Worm (Caenorhabditis elegans): ENCODE data around the gene F23F1.10.

F23F1.10 gene

ce11 chrII:68757-69156, 27.0 kb upstream of the F23F1.10 start:
- TF ChIP-seq ref-1 (GFP tag; conservative IDR thresholded peaks at IDR 0.05) (no peak), ztf-23 (GFP tag; IDR thresholded peaks at IDR 0.05) (no peak), ztf-29 (GFP tag; IDR thresholded peaks at IDR 0.05) (no peak), klf-2 (GFP tag; conservative IDR thresholded peaks at IDR 0.05) (no peak), cog-1 (tag; optimal IDR thresholded peaks at IDR 0.05) (no peak), med-1 (GFP tag; optimal IDR thresholded peaks at IDR 0.05; ENCODE audit: insufficient read depth) (no peak), tab-1 (GFP tag; IDR thresholded peaks at IDR 0.05) (no peak), T22C8.4 (GFP tag; IDR thresholded peaks at IDR 0.05) (no peak), flt-1 (GFP tag; IDR thresholded peaks at IDR 0.05) (no peak)

- TF ChIP-seq ztf-23 (GFP tag; IDR thresholded peaks at IDR 0.05) (no peak), ref-1 (GFP tag; conservative IDR thresholded peaks at IDR 0.05) (no peak), tab-1 (GFP tag; IDR thresholded peaks at IDR 0.05) (no peak), med-1 (GFP tag; optimal IDR thresholded peaks at IDR 0.05; ENCODE audit: insufficient read depth) (no peak), ztf-29 (GFP tag; IDR thresholded peaks at IDR 0.05) (no peak), cog-1 (tag; optimal IDR thresholded peaks at IDR 0.05) (no peak), klf-2 (GFP tag; conservative IDR thresholded peaks at IDR 0.05) (no peak), T22C8.4 (GFP tag; IDR thresholded peaks at IDR 0.05) (no peak), flt-1 (GFP tag; IDR thresholded peaks at IDR 0.05) (no peak)
Observed at ce11 chrII:67663-68062, 25.9 kb upstream of the F23F1.10 start.

ce11 chrII:66322-66721, 24.5 kb upstream of the F23F1.10 start:
- TF ChIP-seq cog-1 (tag; optimal IDR thresholded peaks at IDR 0.05) (peak; percentile 90), flt-1 (GFP tag; IDR thresholded peaks at IDR 0.05) (peak; percentile 62; the same call in 1 of the 2 replicates), ztf-29 (GFP tag; IDR thresholded peaks at IDR 0.05) (no peak)

ce11 chrII:65484-65883, 23.7 kb upstream of the F23F1.10 start:
- TF ChIP-seq klf-2 (GFP tag; conservative IDR thresholded peaks at IDR 0.05) (no peak), ztf-23 (GFP tag; IDR thresholded peaks at IDR 0.05) (no peak), flt-1 (GFP tag; IDR thresholded peaks at IDR 0.05) (no peak), tab-1 (GFP tag; IDR thresholded peaks at IDR 0.05) (no peak), med-1 (GFP tag; optimal IDR thresholded peaks at IDR 0.05; ENCODE audit: insufficient read depth) (no peak), T22C8.4 (GFP tag; IDR thresholded peaks at IDR 0.05) (no peak), ref-1 (GFP tag; conservative IDR thresholded peaks at IDR 0.05) (no peak), cog-1 (tag; optimal IDR thresholded peaks at IDR 0.05) (no peak), ztf-29 (GFP tag; IDR thresholded peaks at IDR 0.05) (no peak)

- TF ChIP-seq med-1 (GFP tag; optimal IDR thresholded peaks at IDR 0.05; ENCODE audit: insufficient read depth) (no peak), T22C8.4 (GFP tag; IDR thresholded peaks at IDR 0.05) (no peak), klf-2 (GFP tag; conservative IDR thresholded peaks at IDR 0.05) (no peak), cog-1 (tag; optimal IDR thresholded peaks at IDR 0.05) (no peak), ztf-29 (GFP tag; IDR thresholded peaks at IDR 0.05) (no peak), ztf-23 (GFP tag; IDR thresholded peaks at IDR 0.05) (no peak), ref-1 (GFP tag; conservative IDR thresholded peaks at IDR 0.05) (no peak), flt-1 (GFP tag; IDR thresholded peaks at IDR 0.05) (no peak), tab-1 (GFP tag; IDR thresholded peaks at IDR 0.05) (no peak)
Observed at ce11 chrII:61013-61412, 19.2 kb upstream of the F23F1.10 start, which contains the start of gene C23H3.2. Gene C23H3.2, plus strand, starts transcription at chrII:61313.

- TF ChIP-seq ref-1 (GFP tag; conservative IDR thresholded peaks at IDR 0.05) (no peak), klf-2 (GFP tag; conservative IDR thresholded peaks at IDR 0.05) (no peak), tab-1 (GFP tag; IDR thresholded peaks at IDR 0.05) (no peak), cog-1 (tag; optimal IDR thresholded peaks at IDR 0.05) (no peak), flt-1 (GFP tag; IDR thresholded peaks at IDR 0.05) (no peak), ztf-23 (GFP tag; IDR thresholded peaks at IDR 0.05) (no peak), med-1 (GFP tag; optimal IDR thresholded peaks at IDR 0.05; ENCODE audit: insufficient read depth) (no peak), T22C8.4 (GFP tag; IDR thresholded peaks at IDR 0.05) (no peak), ztf-29 (GFP tag; IDR thresholded peaks at IDR 0.05) (no peak)
Observed at ce11 chrII:60049-60448, 18.3 kb upstream of the F23F1.10 start.

ce11 chrII:57873-58272, 16.1 kb upstream of the F23F1.10 start:
- TF ChIP-seq cog-1 (tag; optimal IDR thresholded peaks at IDR 0.05) (no peak), ztf-23 (GFP tag; IDR thresholded peaks at IDR 0.05) (no peak), med-1 (GFP tag; optimal IDR thresholded peaks at IDR 0.05; ENCODE audit: insufficient read depth) (no peak), ztf-29 (GFP tag; IDR thresholded peaks at IDR 0.05) (no peak), ref-1 (GFP tag; conservative IDR thresholded peaks at IDR 0.05) (no peak), klf-2 (GFP tag; conservative IDR thresholded peaks at IDR 0.05) (no peak)

ce11 chrII:57370-57769, 15.6 kb upstream of the F23F1.10 start, which contains the start of gene ascc-1:
Gene ascc-1, plus strand, starts transcription at chrII:57670.
- TF ChIP-seq tab-1 (GFP tag; IDR thresholded peaks at IDR 0.05): no peak
- TF ChIP-seq flt-1 (GFP tag; IDR thresholded peaks at IDR 0.05): no peak
- TF ChIP-seq cog-1 (tag; optimal IDR thresholded peaks at IDR 0.05): no peak
- no peak for TF ChIP-seq med-1 (GFP tag; optimal IDR thresholded peaks at IDR 0.05; ENCODE audit: insufficient read depth)
- no peak for TF ChIP-seq klf-2 (GFP tag; conservative IDR thresholded peaks at IDR 0.05)
- no peak for TF ChIP-seq ztf-23 (GFP tag; IDR thresholded peaks at IDR 0.05)
- TF ChIP-seq ztf-29 (GFP tag; IDR thresholded peaks at IDR 0.05): no peak
- no peak for TF ChIP-seq ref-1 (GFP tag; conservative IDR thresholded peaks at IDR 0.05)
- TF ChIP-seq T22C8.4 (GFP tag; IDR thresholded peaks at IDR 0.05): no peak

ce11 chrII:55204-55603, 13.4 kb upstream of the F23F1.10 start, which contains the start of gene tre-5:
Gene tre-5, minus strand, starts transcription at chrII:55304.
- TF ChIP-seq ztf-29 (GFP tag; IDR thresholded peaks at IDR 0.05) (no peak), ztf-23 (GFP tag; IDR thresholded peaks at IDR 0.05) (no peak), T22C8.4 (GFP tag; IDR thresholded peaks at IDR 0.05) (no peak), tab-1 (GFP tag; IDR thresholded peaks at IDR 0.05) (no peak), cog-1 (tag; optimal IDR thresholded peaks at IDR 0.05) (no peak)

ce11 chrII:51352-51751, 9.6 kb upstream of the F23F1.10 start, which contains the start of gene sptl-1:
Gene sptl-1, plus strand, starts transcription at chrII:51652.
- TF ChIP-seq med-1 (GFP tag; optimal IDR thresholded peaks at IDR 0.05; ENCODE audit: insufficient read depth): no peak
- no peak for TF ChIP-seq T22C8.4 (GFP tag; IDR thresholded peaks at IDR 0.05)
- TF ChIP-seq ztf-29 (GFP tag; IDR thresholded peaks at IDR 0.05): no peak
- no peak for TF ChIP-seq ztf-23 (GFP tag; IDR thresholded peaks at IDR 0.05)
- TF ChIP-seq klf-2 (GFP tag; conservative IDR thresholded peaks at IDR 0.05): no peak
- TF ChIP-seq ref-1 (GFP tag; conservative IDR thresholded peaks at IDR 0.05): no peak
- TF ChIP-seq cog-1 (tag; optimal IDR thresholded peaks at IDR 0.05): no peak
- no peak for TF ChIP-seq flt-1 (GFP tag; IDR thresholded peaks at IDR 0.05)
- no peak for TF ChIP-seq tab-1 (GFP tag; IDR thresholded peaks at IDR 0.05)
